Worm (Caenorhabditis elegans) whole organism, late embryonic: ENCODE measurements around the gene lgc-26.

Experiments
- Y22D7AL.16 ChIP-seq: sonication (generic microtip); optimal IDR thresholded peaks from 2 replicates; lab custom pipeline; 2016; ENCODE audit warnings: missing genetic modification characterization, missing compliant biosample characterization
- ceh-14 ChIP-seq: sonication (generic microtip); optimal IDR thresholded peaks from 2 replicates; lab custom pipeline; 2016; ENCODE audit warnings: missing genotype, missing genetic modification characterization, missing compliant biosample characterization
- ceh-22 ChIP-seq: sonication (generic microtip); optimal IDR thresholded peaks from 2 replicates; lab custom pipeline; 2017; ENCODE audit warnings: missing biosample characterization, missing genetic modification characterization
- che-1 ChIP-seq: sonication (generic microtip); optimal IDR thresholded peaks from 2 replicates; lab custom pipeline; 2016; ENCODE audit warnings: mild to moderate bottlenecking, missing genetic modification characterization, missing compliant biosample characterization
- dve-1 ChIP-seq: sonication (generic microtip); optimal IDR thresholded peaks from 2 replicates; lab custom pipeline; 2017; ENCODE audit warnings: antibody characterized with exemption, mild to moderate bottlenecking, missing genetic modification characterization, missing compliant biosample characterization
- elt-2 ChIP-seq: sonication (generic microtip); optimal IDR thresholded peaks from 2 replicates; lab custom pipeline; 2016; ENCODE audit warnings: missing genetic modification reagents, missing genetic modification characterization, missing compliant biosample characterization
- nhr-11 ChIP-seq: fragments of 150-350 bp; optimal IDR thresholded peaks from 2 replicates; lab custom pipeline; 2014; ENCODE audit warnings: missing biosample characterization, missing genetic modification characterization
- pha-2 ChIP-seq: sonication (generic microtip); optimal IDR thresholded peaks from 2 replicates; lab custom pipeline; 2017; ENCODE audit warnings: mild to moderate bottlenecking, missing genetic modification characterization, missing compliant biosample characterization
- ref-2 ChIP-seq: sonication (generic microtip); optimal IDR thresholded peaks from 2 replicates; lab custom pipeline; 2016; ENCODE audit warnings: missing genetic modification characterization, missing compliant biosample characterization
- sox-4 ChIP-seq: sonication (generic microtip); optimal IDR thresholded peaks from 2 replicates; lab custom pipeline; 2017; ENCODE audit warnings: mild to moderate bottlenecking, missing genetic modification characterization, inconsistent platforms, missing compliant biosample characterization

ce11 chrV:240287-240686, 27.8 kb upstream of the lgc-26 start, which contains the start of gene txt-2:
- TF ChIP-seq ceh-22 (tag; lab: Kevin White, UChicago) (no peak), ref-2 (tag; lab: Kevin White, UChicago) (no peak), Y22D7AL.16 (tag; lab: Kevin White, UChicago) (no peak), elt-2 (no peak), ceh-14 (tag; lab: Kevin White, UChicago) (no peak), dve-1 (tag; lab: Kevin White, UChicago) (no peak), nhr-11 (tag; lab: Kevin White, UChicago) (no peak), sox-4 (no peak), pha-2 (tag; lab: Kevin White, UChicago) (no peak), che-1 (tag; lab: Kevin White, UChicago) (no peak)
